Worm (Caenorhabditis elegans): ENCODE results near the gene C27F2.6.

C27F2.6 gene

ce11 chrIII:4934896-4935628 lies 45.2 kb downstream of the C27F2.6 start, which contains the start of gene mrps-18C:
mrps-18C (plus strand) TSS chrIII:4935578.
- TF ChIP-seq dao-5 (tag; optimal IDR thresholded peaks at IDR 0.05) (no peak), him-1 (tag; optimal IDR thresholded peaks at IDR 0.05) (no peak), W03F9.2 (tag; optimal IDR thresholded peaks at IDR 0.05) (no peak)

- TF ChIP-seq dao-5 (tag; optimal IDR thresholded peaks at IDR 0.05) (no peak), W03F9.2 (tag; optimal IDR thresholded peaks at IDR 0.05) (no peak), him-1 (tag; optimal IDR thresholded peaks at IDR 0.05) (no peak)
Observed at ce11 chrIII:4932203-4932699, 48.0 kb downstream of the C27F2.6 start, which contains the start of the genes C26E6.12 and eri-9. C26E6.12 (minus strand) TSS chrIII:4932253. eri-9 (plus strand) TSS chrIII:4932450.

ce11 chrIII:4930154-4930679 lies 50.0 kb downstream of the C27F2.6 start, which contains the start of gene set-2:
set-2 (minus strand) TSS chrIII:4930204.
- TF ChIP-seq W03F9.2 (tag; optimal IDR thresholded peaks at IDR 0.05) (peak; percentile 79), dao-5 (tag; optimal IDR thresholded peaks at IDR 0.05) (no peak)

All from whole organism, L4/young adult.